Worm (Caenorhabditis elegans): ENCODE results near the gene R11A8.1.
A peak's percentile ranks its signal among the peaks of the same experiment; 100 is the strongest.

R11A8.1 gene

DNA sequence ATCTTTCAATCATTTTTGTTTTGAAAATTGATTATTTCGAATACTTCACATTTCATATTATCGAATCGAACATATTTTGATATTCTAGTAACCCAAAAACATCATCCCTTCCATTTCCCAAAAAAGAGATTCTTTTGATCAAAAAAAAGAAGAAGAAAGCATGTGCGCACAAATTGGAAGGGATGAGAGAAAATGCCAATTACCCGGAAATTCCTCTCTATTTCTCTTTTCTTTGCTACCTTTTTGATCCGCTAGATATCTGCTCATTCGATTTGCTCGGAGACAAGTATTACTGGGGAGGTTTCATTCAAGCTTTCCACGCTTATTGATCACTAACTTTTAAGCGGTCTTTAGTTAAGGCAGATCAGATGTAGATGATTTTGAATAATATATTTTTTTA is 39.9 kb upstream of the R11A8.1 start (continued):
- TF ChIP-seq ceh-88 (GFP tag; IDR thresholded peaks at IDR 0.05), result no peak
- TF ChIP-seq lin-15B (tag; optimal IDR thresholded peaks at IDR 0.05), result no peak
- peak; percentile 54 for TF ChIP-seq dsc-1 (tag; optimal IDR thresholded peaks at IDR 0.05)
- no peak for TF ChIP-seq swsn-7 (tag; optimal IDR thresholded peaks at IDR 0.05)
- no peak for TF ChIP-seq pag-3 (tag; optimal IDR thresholded peaks at IDR 0.05; ENCODE audit: borderline replicate concordance, insufficient read depth)
- TF ChIP-seq lin-35 (GFP tag; optimal IDR thresholded peaks at IDR 0.05), result no peak
- no peak for TF ChIP-seq fkh-4 (tag; optimal IDR thresholded peaks at IDR 0.05; ENCODE audit: borderline replicate concordance)
- TF ChIP-seq fkh-10 (GFP tag; optimal IDR thresholded peaks at IDR 0.05), result peak; percentile 63
- TF ChIP-seq ztf-11 (tag; optimal IDR thresholded peaks at IDR 0.05), result no peak
- no peak for TF ChIP-seq nhr-12 (tag; optimal IDR thresholded peaks at IDR 0.05)
- no peak for TF ChIP-seq grh-1 (GFP tag; IDR thresholded peaks at IDR 0.05)
- no peak for TF ChIP-seq vab-15 (tag; optimal IDR thresholded peaks at IDR 0.05)
- TF ChIP-seq F16B12.6 (tag; optimal IDR thresholded peaks at IDR 0.05), result no peak
- no peak for TF ChIP-seq C34B4.2 (tag; optimal IDR thresholded peaks at IDR 0.05)
- TF ChIP-seq nhr-71 (tag; optimal IDR thresholded peaks at IDR 0.05), result peak; percentile 24
- no peak for TF ChIP-seq unc-98 (GFP tag; IDR thresholded peaks at IDR 0.05)
- TF ChIP-seq unc-30 (tag; optimal IDR thresholded peaks at IDR 0.05), result no peak

DNA sequence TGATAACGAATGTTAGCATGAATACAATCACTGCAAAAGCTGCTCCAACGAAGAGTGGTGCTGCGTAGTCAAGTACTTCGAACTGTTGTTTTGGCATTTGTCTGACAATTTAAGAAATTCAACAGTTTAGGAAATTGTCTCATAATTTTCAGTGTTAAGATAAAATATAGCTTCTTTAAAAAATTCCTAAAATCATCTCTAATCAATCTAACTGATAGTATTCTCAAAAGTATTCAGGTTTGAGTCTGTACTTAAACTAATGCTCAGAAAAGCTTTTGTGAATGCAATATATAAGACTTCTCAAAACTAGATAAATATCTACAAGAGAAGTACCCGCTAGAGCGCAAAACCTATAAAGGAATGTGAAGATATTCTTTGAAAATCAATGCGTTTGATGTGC is 37.9 kb upstream of the R11A8.1 start, which contains the start of gene R10H10.4:
Gene R10H10.4, minus strand, starts transcription at position 101 of the 400 bp plus-strand sequence.
- TF ChIP-seq zip-4 (GFP tag; optimal IDR thresholded peaks at IDR 0.05) (no peak), nhr-77 (tag; optimal IDR thresholded peaks at IDR 0.05) (no peak)

DNA sequence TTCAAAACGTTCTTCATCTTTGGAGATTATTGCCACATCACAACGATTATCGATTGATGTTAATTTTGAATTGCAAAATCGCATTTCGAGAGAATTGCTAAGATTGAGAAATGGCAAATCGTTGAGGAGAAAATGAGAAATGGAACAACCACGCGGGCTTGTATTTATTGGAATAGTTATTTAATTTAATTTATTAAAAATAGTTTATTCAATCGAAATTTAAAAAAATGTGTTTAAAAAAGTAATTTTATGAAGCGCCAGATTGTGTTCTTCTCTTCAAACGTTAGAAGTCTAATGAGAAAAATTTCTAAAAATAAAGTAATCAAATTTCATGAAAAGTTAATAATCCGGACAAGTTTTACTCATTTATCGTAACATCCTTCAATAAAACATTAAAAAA is 34.9 kb upstream of the R11A8.1 start, which contains the start of gene spe-26:
Gene spe-26, minus strand, starts transcription at position 101 of the 400 bp plus-strand sequence.
- TF ChIP-seq isw-1 (GFP tag; IDR thresholded peaks at IDR 0.05) (no peak), ces-1 (GFP tag; optimal IDR thresholded peaks at IDR 0.05) (no peak), blmp-1 (tag; optimal IDR thresholded peaks at IDR 0.05) (no peak), C04F5.9 (tag; optimal IDR thresholded peaks at IDR 0.05) (no peak), C16A3.4 (tag; optimal IDR thresholded peaks at IDR 0.05) (no peak), dsc-1 (tag; optimal IDR thresholded peaks at IDR 0.05) (no peak), hlh-4 (tag; optimal IDR thresholded peaks at IDR 0.05) (no peak), hpl-2 (GFP tag; optimal IDR thresholded peaks at IDR 0.05) (no peak), unc-86 (tag; optimal IDR thresholded peaks at IDR 0.05) (no peak), lin-39 (tag; optimal IDR thresholded peaks at IDR 0.05) (no peak), ztf-11 (tag; optimal IDR thresholded peaks at IDR 0.05) (no peak)

DNA sequence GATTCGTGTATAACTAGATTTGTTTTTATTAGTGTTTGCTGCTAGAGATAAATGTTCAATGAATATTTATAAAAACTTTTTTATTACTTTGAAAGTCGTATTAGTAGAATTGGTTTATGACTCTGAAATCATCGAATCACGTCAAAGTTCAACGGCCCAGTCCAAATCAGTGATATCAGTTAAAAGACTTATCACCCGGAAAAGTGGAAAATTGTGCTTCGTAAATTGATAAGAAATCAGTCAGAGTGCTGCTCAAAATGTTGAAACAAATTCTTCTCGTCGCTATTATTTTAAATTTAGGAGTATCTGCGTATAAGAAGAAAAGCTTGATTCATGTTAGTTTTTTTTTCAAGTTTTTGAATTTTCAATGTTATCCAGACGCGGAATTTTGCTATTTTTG is 31.3 kb upstream of the R11A8.1 start, which contains the start of gene R10H10.3:
Gene R10H10.3, plus strand, starts transcription at position 243 of the 400 bp plus-strand sequence.
- TF ChIP-seq elt-2 (tag; optimal IDR thresholded peaks at IDR 0.05) (peak; percentile 43), nhr-71 (tag; optimal IDR thresholded peaks at IDR 0.05) (no peak), blmp-1 (tag; optimal IDR thresholded peaks at IDR 0.05) (no peak)

ce11 chrIV:10387113-10387512 is 30.1 kb upstream of the R11A8.1 start, which contains the start of gene nfu-1:
Gene nfu-1 (plus strand): TSS chrIV:10387413.
- TF ChIP-seq nhr-84 (tag; optimal IDR thresholded peaks at IDR 0.05), result no peak
- peak; percentile 27 for TF ChIP-seq aly-2 (tag; optimal IDR thresholded peaks at IDR 0.05)
- TF ChIP-seq nhr-77 (tag; optimal IDR thresholded peaks at IDR 0.05), result no peak

DNA sequence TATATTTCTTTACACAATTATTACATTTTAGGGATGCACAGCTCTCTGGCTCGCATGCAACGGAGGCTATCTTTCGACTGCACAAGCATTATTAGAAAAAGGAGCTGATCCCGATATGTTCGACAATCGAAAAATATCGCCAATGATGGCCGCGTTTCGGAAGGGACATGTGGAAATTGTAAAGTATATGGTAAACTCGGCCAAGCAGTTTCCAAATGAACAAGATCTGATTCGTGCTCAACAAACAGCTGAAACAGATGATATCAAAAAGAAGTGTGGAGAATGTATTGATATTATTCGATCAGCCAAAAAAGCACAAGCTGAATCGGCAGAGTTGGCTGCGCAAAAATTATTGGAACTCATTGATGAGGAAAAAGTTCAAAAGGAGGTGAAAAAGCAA is 25.9 kb upstream of the R11A8.1 start:
- no peak for TF ChIP-seq blmp-1 (tag; optimal IDR thresholded peaks at IDR 0.05)
- TF ChIP-seq C04F5.9 (tag; optimal IDR thresholded peaks at IDR 0.05), result no peak

DNA sequence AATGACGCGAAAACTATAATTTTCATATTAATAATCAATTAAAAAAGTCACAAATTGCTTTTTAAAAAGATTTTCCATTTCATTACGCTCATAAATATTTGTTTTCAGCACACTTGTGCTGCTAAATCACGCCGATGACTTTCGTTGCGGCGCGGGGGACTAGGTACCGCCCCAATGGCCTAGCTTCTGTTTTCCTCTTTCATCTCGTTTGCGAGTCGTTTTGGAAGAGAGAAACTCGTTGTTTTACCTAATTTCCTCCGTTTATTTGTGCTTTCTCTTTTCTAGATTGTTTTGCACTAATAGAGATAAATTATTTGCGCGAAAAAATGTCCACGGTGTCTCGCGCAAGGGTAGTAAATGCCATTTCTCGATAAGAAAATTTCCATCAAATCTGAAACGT is 24.1 kb upstream of the R11A8.1 start:
- TF ChIP-seq unc-30 (tag; optimal IDR thresholded peaks at IDR 0.05) (no peak), pag-3 (tag; optimal IDR thresholded peaks at IDR 0.05; ENCODE audit: borderline replicate concordance, insufficient read depth) (no peak), tlp-1 (tag; optimal IDR thresholded peaks at IDR 0.05) (no peak), fkh-4 (tag; optimal IDR thresholded peaks at IDR 0.05; ENCODE audit: borderline replicate concordance) (no peak), hlh-17 (GFP tag; optimal IDR thresholded peaks at IDR 0.05; ENCODE audit: borderline replicate concordance) (no peak), mab-9 (GFP tag; IDR thresholded peaks at IDR 0.05) (no peak), ceh-90 (tag; optimal IDR thresholded peaks at IDR 0.05) (peak; percentile 14), nhr-20 (tag; optimal IDR thresholded peaks at IDR 0.05) (no peak), aly-2 (tag; optimal IDR thresholded peaks at IDR 0.05) (peak; percentile 5), efl-1 (optimal IDR thresholded peaks at IDR 0.05) (no peak), efl-1 (GFP tag; optimal IDR thresholded peaks at IDR 0.05 in 1 of 2) (peak in 1 of 2 experiments; percentile 81), pqm-1 (tag; optimal IDR thresholded peaks at IDR 0.05) (no peak), nhr-11 (tag; optimal IDR thresholded peaks at IDR 0.05) (no peak), ceh-88 (GFP tag; IDR thresholded peaks at IDR 0.05) (no peak), skn-1 (tag; optimal IDR thresholded peaks at IDR 0.05) (no peak), egl-27 (tag; optimal IDR thresholded peaks at IDR 0.05) (no peak)

All from whole organism, L1 larva.